5 fruit fly cellular contexts compared by ENCODE assay signal in genomic region chr2L:10306518-10307260, dm6.
TF ChIP-seq lines count a peak whose summit lies in the region.

Gene CG5390 (minus strand): TSS chr2L:10306594.
Gene CG4968 (plus strand): TSS chr2L:10306922.

- TF ChIP-seq CTCF in whole organism, embryonic (GFP tag; optimal IDR thresholded peaks at IDR 0.05; lab: Kevin White, UChicago), result peak; percentile 12

TF ChIP-seq in whole organism, adult, 20 proteins besides CTCF, POLR2A, EP300 and RAD21 (continues in another document):
- peak; percentile 69 for TF ChIP-seq CG12768 (GFP tag; optimal IDR thresholded peaks at IDR 0.05; lab: Kevin White, UChicago)
- peak; percentile 77 for TF ChIP-seq CG14711 (tag; optimal IDR thresholded peaks at IDR 0.05; lab: Kevin White, UChicago)
- peak; percentile 51 for TF ChIP-seq ovo (GFP tag; optimal IDR thresholded peaks at IDR 0.05; lab: Kevin White, UChicago)
- TF ChIP-seq CG33017 (tag; optimal IDR thresholded peaks at IDR 0.05; lab: Kevin White, UChicago), result peak; percentile 61
- TF ChIP-seq CG1620 (GFP tag; optimal IDR thresholded peaks at IDR 0.05; lab: Kevin White, UChicago), result peak; percentile 57
- peak; percentile 58 for TF ChIP-seq Mnt (GFP tag; optimal IDR thresholded peaks at IDR 0.05; lab: Kevin White, UChicago)
- no peak for TF ChIP-seq cnc (optimal IDR thresholded peaks at IDR 0.05; lab: Kevin White, UChicago)
- peak; percentile 91 for TF ChIP-seq bab1 (GFP tag; optimal IDR thresholded peaks at IDR 0.05; lab: Kevin White, UChicago)
- TF ChIP-seq toe (GFP tag; optimal IDR thresholded peaks at IDR 0.05; lab: Kevin White, UChicago), result no peak
- peak; percentile 72 for TF ChIP-seq tj (GFP tag; optimal IDR thresholded peaks at IDR 0.05; lab: Kevin White, UChicago)
- TF ChIP-seq CG7045 (GFP tag; optimal IDR thresholded peaks at IDR 0.05; lab: Kevin White, UChicago), result peak; percentile 64
- TF ChIP-seq Clk (GFP tag; optimal IDR thresholded peaks at IDR 0.05; lab: Kevin White, UChicago), result peak; percentile 23
- no peak for TF ChIP-seq Hr96 (GFP tag; optimal IDR thresholded peaks at IDR 0.05; lab: Kevin White, UChicago)
- TF ChIP-seq pad (GFP tag; optimal IDR thresholded peaks at IDR 0.05; lab: Kevin White, UChicago), result peak; percentile 58
- TF ChIP-seq CG5204 (GFP tag; optimal IDR thresholded peaks at IDR 0.05; lab: Kevin White, UChicago), result no peak
- TF ChIP-seq CG11617 (GFP tag; optimal IDR thresholded peaks at IDR 0.05; lab: Kevin White, UChicago), result peak; percentile 59
- peak; percentile 22 for TF ChIP-seq cic (GFP tag; optimal IDR thresholded peaks at IDR 0.05; lab: Kevin White, UChicago)
- peak; percentile 96 for TF ChIP-seq kay (GFP tag; lab: Kevin White, UChicago; ENCODE audit: borderline replicate concordance)

TF ChIP-seq in whole organism, embryonic, 481 proteins besides CTCF, POLR2A, EP300 and RAD21 (continues in another document):
- TF ChIP-seq Atf3 (GFP tag; optimal IDR thresholded peaks at IDR 0.05; lab: Kevin White, UChicago) (no peak), CG9437 (GFP tag; optimal IDR thresholded peaks at IDR 0.05; lab: Kevin White, UChicago) (peak; percentile 98), ab (GFP tag; optimal IDR thresholded peaks at IDR 0.05; lab: Kevin White, UChicago) (no peak), Atf6 (GFP tag; IDR thresholded peaks at IDR 0.05; lab: Robert Waterston, UW) (peak; percentile 75; the same call in 1 of the 2 replicates), Oaz (GFP tag; IDR thresholded peaks at IDR 0.05; lab: Robert Waterston, UW) (no peak), ATbp (GFP tag; optimal IDR thresholded peaks at IDR 0.05; lab: Kevin White, UChicago) (no peak), Stat92E (GFP tag; optimal IDR thresholded peaks at IDR 0.05; lab: Kevin White, UChicago) (no peak), GATAe (GFP tag; conservative IDR thresholded peaks at IDR 0.05; lab: Robert Waterston, UW) (no peak), caup (GFP tag; optimal IDR thresholded peaks at IDR 0.05; lab: Kevin White, UChicago; ENCODE audit: severe bottlenecking) (peak; percentile 61), CG6254 (GFP tag; optimal IDR thresholded peaks at IDR 0.05; lab: Kevin White, UChicago) (peak; percentile 59), NFAT (GFP tag; IDR thresholded peaks at IDR 0.05; lab: Robert Waterston, UW) (peak; percentile 70), CG14014 (GFP tag; IDR thresholded peaks at IDR 0.05; lab: Robert Waterston, UW) (peak; percentile 73; the same call in 1 of the 2 replicates), Fer2 (tag; optimal IDR thresholded peaks at IDR 0.05; lab: Kevin White, UChicago) (peak; percentile 59), Scr (GFP tag; IDR thresholded peaks at IDR 0.05; lab: Robert Waterston, UW; ENCODE audit: partially characterized antibody) (peak; percentile 35; the same call in 1 of the 2 replicates), bigmax (GFP tag; optimal IDR thresholded peaks at IDR 0.05; lab: Kevin White, UChicago) (no peak), inv (GFP tag; IDR thresholded peaks at IDR 0.05; lab: Robert Waterston, UW; ENCODE audit: partially characterized antibody) (no peak), chn (GFP tag; optimal IDR thresholded peaks at IDR 0.05; lab: Kevin White, UChicago) (peak; percentile 1)

TF ChIP-seq in whole organism, prepupa, 60 proteins besides CTCF, POLR2A, EP300 and RAD21 (continues in another document):
- TF ChIP-seq Lpt (GFP tag; optimal IDR thresholded peaks at IDR 0.05; lab: Kevin White, UChicago), result peak; percentile 59
- no peak for TF ChIP-seq CG8319 (GFP tag; optimal IDR thresholded peaks at IDR 0.05; lab: Kevin White, UChicago)
- no peak for TF ChIP-seq Hr38 (GFP tag; optimal IDR thresholded peaks at IDR 0.05; lab: Kevin White, UChicago)
- TF ChIP-seq svp (GFP tag; lab: Kevin White, UChicago), result no peak
- no peak for TF ChIP-seq CG3919 (GFP tag; optimal IDR thresholded peaks at IDR 0.05; lab: Kevin White, UChicago)
- no peak for TF ChIP-seq CG8632 (GFP tag; optimal IDR thresholded peaks at IDR 0.05; lab: Kevin White, UChicago)
- peak; percentile 26 for TF ChIP-seq CG9139 (GFP tag; optimal IDR thresholded peaks at IDR 0.05; lab: Kevin White, UChicago)
- TF ChIP-seq lz (GFP tag; optimal IDR thresholded peaks at IDR 0.05; lab: Kevin White, UChicago), result peak; percentile 61
- no peak for TF ChIP-seq pdm3 (GFP tag; optimal IDR thresholded peaks at IDR 0.05; lab: Kevin White, UChicago)
- no peak; the same call in 1 of the 2 replicates for TF ChIP-seq CG11294 (GFP tag; IDR thresholded peaks at IDR 0.05; lab: Robert Waterston, UW)
- peak; percentile 70 for TF ChIP-seq CG34406 (GFP tag; optimal IDR thresholded peaks at IDR 0.05; lab: Kevin White, UChicago)
- peak; percentile 76 for TF ChIP-seq Met (GFP tag; optimal IDR thresholded peaks at IDR 0.05; lab: Kevin White, UChicago)
- TF ChIP-seq Hr39 (GFP tag; optimal IDR thresholded peaks at IDR 0.05; lab: Kevin White, UChicago), result no peak
- TF ChIP-seq cyc (GFP tag; optimal IDR thresholded peaks at IDR 0.05; lab: Kevin White, UChicago), result peak; percentile 55
- no peak for TF ChIP-seq CG16779 (tag; optimal IDR thresholded peaks at IDR 0.05; lab: Kevin White, UChicago)
- peak; percentile 87 for TF ChIP-seq CG15336 (GFP tag; IDR thresholded peaks at IDR 0.05; lab: Robert Waterston, UW)
- TF ChIP-seq Hr4 (GFP tag; optimal IDR thresholded peaks at IDR 0.05; lab: Kevin White, UChicago), result peak; percentile 74
- TF ChIP-seq CG32006 (GFP tag; optimal IDR thresholded peaks at IDR 0.05; lab: Kevin White, UChicago), result no peak
- TF ChIP-seq dac (GFP tag; optimal IDR thresholded peaks at IDR 0.05; lab: Kevin White, UChicago), result peak; percentile 59
- TF ChIP-seq Blimp-1 (GFP tag; optimal IDR thresholded peaks at IDR 0.05; lab: Kevin White, UChicago), result peak; percentile 56

TF ChIP-seq in whole organism, pupa, 21 proteins besides CTCF, POLR2A, EP300 and RAD21:
- TF ChIP-seq Pif1A (GFP tag; optimal IDR thresholded peaks at IDR 0.05; lab: Kevin White, UChicago), result no peak
- TF ChIP-seq CG32121 (GFP tag; IDR thresholded peaks at IDR 0.05; lab: Robert Waterston, UW), result peak; percentile 87
- TF ChIP-seq Snoo (tag; optimal IDR thresholded peaks at IDR 0.05; lab: Kevin White, UChicago), result peak; percentile 68
- peak; percentile 79 for TF ChIP-seq CG17806 (tag; optimal IDR thresholded peaks at IDR 0.05; lab: Kevin White, UChicago)
- TF ChIP-seq CG10348 (GFP tag; IDR thresholded peaks at IDR 0.05; lab: Robert Waterston, UW), result no peak
- TF ChIP-seq EcR (GFP tag; optimal IDR thresholded peaks at IDR 0.05; lab: Kevin White, UChicago), result peak; percentile 2
- TF ChIP-seq CG4496 (GFP tag; IDR thresholded peaks at IDR 0.05; lab: Robert Waterston, UW), result peak; percentile 78; the same call in 2 of the 3 replicates
- peak; percentile 67 for TF ChIP-seq CG9948 (tag; optimal IDR thresholded peaks at IDR 0.05; lab: Kevin White, UChicago)
- TF ChIP-seq CG13204 (GFP tag; optimal IDR thresholded peaks at IDR 0.05; lab: Kevin White, UChicago), result no peak
- peak; percentile 70 for TF ChIP-seq CG8301 (tag; optimal IDR thresholded peaks at IDR 0.05; lab: Kevin White, UChicago)
- TF ChIP-seq Pif1B (GFP tag; optimal IDR thresholded peaks at IDR 0.05; lab: Kevin White, UChicago), result peak; percentile 71
- TF ChIP-seq gl (tag; optimal IDR thresholded peaks at IDR 0.05; lab: Kevin White, UChicago), result peak; percentile 29
- peak; percentile 55; the same call in 1 of the 2 replicates for TF ChIP-seq rn (GFP tag; IDR thresholded peaks at IDR 0.05; lab: Robert Waterston, UW)
- peak; percentile 81; the same call in 1 of the 2 replicates for TF ChIP-seq Ets98B (GFP tag; IDR thresholded peaks at IDR 0.05; lab: Robert Waterston, UW)
- TF ChIP-seq CG15710 (tag; optimal IDR thresholded peaks at IDR 0.05; lab: Kevin White, UChicago), result peak; percentile 81
- peak; percentile 69 for TF ChIP-seq CG34367 (tag; optimal IDR thresholded peaks at IDR 0.05; lab: Kevin White, UChicago)
- TF ChIP-seq CG14655 (GFP tag; optimal IDR thresholded peaks at IDR 0.05; lab: Kevin White, UChicago), result no peak

TF ChIP-seq in whole organism, wandering third instar larva, 38 proteins besides CTCF, POLR2A, EP300 and RAD21 (continues in another document):
- TF ChIP-seq brk (GFP tag; optimal IDR thresholded peaks at IDR 0.05; lab: Kevin White, UChicago) (peak; percentile 90), rgr (GFP tag; optimal IDR thresholded peaks at IDR 0.05; lab: Kevin White, UChicago) (peak; percentile 80), Hr78 (GFP tag; optimal IDR thresholded peaks at IDR 0.05; lab: Kevin White, UChicago) (no peak), foxo (GFP tag; optimal IDR thresholded peaks at IDR 0.05; lab: Kevin White, UChicago) (peak in 1 of 2 experiments; percentile 84), psq (GFP tag; optimal IDR thresholded peaks at IDR 0.05; lab: Kevin White, UChicago) (peak; percentile 71), br (GFP tag; optimal IDR thresholded peaks at IDR 0.05; lab: Kevin White, UChicago) (no peak), GATAd (GFP tag; optimal IDR thresholded peaks at IDR 0.05; lab: Kevin White, UChicago) (no peak), Hr83 (GFP tag; optimal IDR thresholded peaks at IDR 0.05; lab: Kevin White, UChicago; ENCODE audit: poor library complexity, severe bottlenecking) (no peak), dl (GFP tag; optimal IDR thresholded peaks at IDR 0.05; lab: Kevin White, UChicago; ENCODE audit: insufficient read depth in 1 of 2, partially characterized antibody in 2 of 2) (no peak), h (GFP tag; optimal IDR thresholded peaks at IDR 0.05; lab: Kevin White, UChicago) (peak; percentile 74), sv (GFP tag; optimal IDR thresholded peaks at IDR 0.05; lab: Kevin White, UChicago) (peak; percentile 52), HLH106 (tag; optimal IDR thresholded peaks at IDR 0.05; lab: Kevin White, UChicago) (peak; percentile 82), pan (optimal IDR thresholded peaks at IDR 0.05; lab: Kevin White, UChicago) (no peak), Dif (GFP tag; optimal IDR thresholded peaks at IDR 0.05; lab: Kevin White, UChicago; ENCODE audit: partially characterized antibody) (peak; percentile 3), dsf (GFP tag; optimal IDR thresholded peaks at IDR 0.05; lab: Kevin White, UChicago; ENCODE audit: borderline replicate concordance) (peak; percentile 46), Sp1 (GFP tag; optimal IDR thresholded peaks at IDR 0.05; lab: Kevin White, UChicago) (peak; percentile 85), CrebA (GFP tag; optimal IDR thresholded peaks at IDR 0.05; lab: Kevin White, UChicago; ENCODE audit: borderline replicate concordance) (no peak), Myc (optimal IDR thresholded peaks at IDR 0.05; lab: Kevin White, UChicago) (no peak), jim (GFP tag; optimal IDR thresholded peaks at IDR 0.05; lab: Kevin White, UChicago) (no peak), Dfd (GFP tag; optimal IDR thresholded peaks at IDR 0.05; lab: Kevin White, UChicago) (no peak), Jra (GFP tag; optimal IDR thresholded peaks at IDR 0.05; lab: Kevin White, UChicago) (peak; percentile 56), woc (GFP tag; optimal IDR thresholded peaks at IDR 0.05; lab: Kevin White, UChicago) (peak; percentile 67), usp (GFP tag; optimal IDR thresholded peaks at IDR 0.05; lab: Kevin White, UChicago) (no peak), Rel (GFP tag; optimal IDR thresholded peaks at IDR 0.05; lab: Kevin White, UChicago) (peak; percentile 84), Rel (tag; optimal IDR thresholded peaks at IDR 0.05; lab: Kevin White, UChicago) (peak; percentile 69), OdsH (GFP tag; optimal IDR thresholded peaks at IDR 0.05; lab: Kevin White, UChicago) (peak; percentile 81)
